Worm (Caenorhabditis elegans) whole organism, L3 larva: ENCODE results near the gene sqst-4.

ENCODE experiments used
- ama-1 ChIP-seq: fragments of 150-350 bp; optimal IDR thresholded peaks from 2 replicates; lab custom pipeline; 2018
- ceh-16 ChIP-seq: sonication (generic microtip); optimal IDR thresholded peaks from 2 replicates; lab custom pipeline; 2017; ENCODE audit warnings: missing biosample characterization, missing genetic modification characterization
- elt-3 ChIP-seq, 3 experiments: fragments of 150-350 bp in 1 of 3; sonication (generic microtip) in 2 of 3; optimal IDR thresholded peaks; 2 replicates in 2 of 3; 4 replicates in 1 of 3; lab custom pipeline; 2014 to 2017; ENCODE audit warnings: missing biosample characterization in 3 of 3, missing genetic modification characterization in 3 of 3
- mdl-1 ChIP-seq: fragments of 150-350 bp; optimal IDR thresholded peaks from 2 replicates; lab custom pipeline; 2014; ENCODE audit warnings: missing biosample characterization, missing genetic modification characterization
- nhr-11 ChIP-seq: fragments of 150-350 bp; optimal IDR thresholded peaks from 2 replicates; lab custom pipeline; 2014; ENCODE audit warnings: missing biosample characterization, missing genetic modification characterization
- pha-4 ChIP-seq: fragments of 150-350 bp; optimal IDR thresholded peaks from 2 replicates; lab custom pipeline; 2014; ENCODE audit warnings: missing biosample characterization, missing genetic modification reagents, missing genetic modification characterization
- snpc-4 ChIP-seq: fragments of 150-350 bp; optimal IDR thresholded peaks from 2 replicates; lab custom pipeline; 2014; ENCODE audit warnings: missing biosample characterization, missing genetic modification characterization
- unc-62 ChIP-seq: fragments of 150-350 bp; sonication (generic microtip); optimal IDR thresholded peaks from 4 replicates; lab custom pipeline; 2014; ENCODE audit warnings: missing biosample characterization, missing genetic modification reagents, missing genetic modification characterization

DNA sequence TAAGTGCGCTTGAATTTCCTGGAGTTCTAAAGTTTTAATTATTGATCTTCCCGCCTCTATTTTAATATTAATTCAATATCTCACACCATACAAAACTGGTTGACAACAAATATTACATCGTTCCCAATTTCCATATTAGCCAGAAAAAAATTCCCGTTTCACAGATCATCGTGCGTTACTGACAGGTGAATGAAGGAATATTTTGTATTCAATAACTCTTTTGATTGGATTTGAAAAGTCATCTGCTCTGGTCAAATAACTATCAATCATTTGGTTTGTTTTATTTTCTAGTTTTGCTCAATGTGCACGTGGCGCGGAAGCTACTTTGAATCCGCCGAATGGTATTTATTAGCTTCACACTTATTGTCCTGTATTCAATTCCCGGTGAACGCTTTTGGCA lies 4.6 kb upstream of the sqst-4 start, which contains the start of gene srh-139:
- TF ChIP-seq nhr-11 (tag; lab: Kevin White, UChicago): no peak
- no peak for TF ChIP-seq elt-3 (tag; optimal IDR thresholded peaks at IDR 0.05; lab: Kevin White, UChicago)
- no peak for TF ChIP-seq snpc-4
- TF ChIP-seq pha-4 (tag; lab: Kevin White, UChicago): no peak
- no peak for TF ChIP-seq ceh-16 (tag; lab: Kevin White, UChicago)
- no peak for TF ChIP-seq unc-62 (GFP tag; lab: Kevin White, UChicago)
- TF ChIP-seq ama-1 (lab: Kevin White, UChicago): no peak
- no peak for TF ChIP-seq mdl-1 (tag; lab: Kevin White, UChicago)
